Worm (Caenorhabditis elegans): Measurements from ENCODE around the gene gphr-1.

- TF ChIP-seq ztf-11 (tag; optimal IDR thresholded peaks at IDR 0.05) (no peak), hlh-30 (tag; optimal IDR thresholded peaks at IDR 0.05; ENCODE audit: insufficient read depth) (no peak)
These were observed 28.5 kb downstream of the gphr-1 start for ce11 chrIII:12247329-12247728.
